Worm (Caenorhabditis elegans) whole organism, L4 larva: ENCODE measurements around the gene clec-142.

Experiments
- F10B5.3 ChIP-seq: sonication (generic microtip); optimal IDR thresholded peaks from 2 replicates; lab custom pipeline; 2016; ENCODE audit warnings: mild to moderate bottlenecking, missing genetic modification characterization, missing compliant biosample characterization
- F44E2.7 ChIP-seq: fragments of 200-800 bp; sonication (Bioruptor generic); IDR thresholded peaks from 2 replicates; pipeline ENCODE4 v2.1.2; 2022; ENCODE audit warnings: missing genetic modification characterization, missing compliant biosample characterization
- F49E8.2 ChIP-seq: sonication (generic microtip); optimal IDR thresholded peaks from 2 replicates; lab custom pipeline; 2016; ENCODE audit warnings: missing compliant biosample characterization, mild to moderate bottlenecking, missing genetic modification characterization, borderline replicate concordance
- R02D3.7 ChIP-seq: fragments of 150-350 bp; sonication (generic microtip); optimal IDR thresholded peaks from 3 replicates; lab custom pipeline; 2014; ENCODE audit warnings: missing biosample characterization, missing genetic modification characterization
- T20F7.1 ChIP-seq: fragments of 200-800 bp; sonication (Bioruptor generic); optimal IDR thresholded peaks from 2 replicates; lab custom pipeline; 2018; ENCODE audit warnings: mild to moderate bottlenecking, missing genetic modification characterization, missing compliant biosample characterization
- Y105C5A.15 ChIP-seq: fragments of 200-800 bp; sonication (Bioruptor generic); IDR thresholded peaks from 2 replicates; pipeline ENCODE4 v1.3.6; 2022; ENCODE audit warnings: missing genetic modification characterization, missing compliant biosample characterization
- Y48G9A.11 ChIP-seq: fragments of 200-800 bp; sonication (Bioruptor generic); IDR thresholded peaks from 2 replicates; pipeline ENCODE4 v1.3.6; 2022; ENCODE audit warnings: missing genetic modification reagents, missing genetic modification characterization, missing compliant biosample characterization
- ZK337.2 ChIP-seq: fragments of 200-800 bp; sonication (Bioruptor generic); IDR thresholded peaks from 2 replicates; pipeline ENCODE4 v1.3.6; 2022; ENCODE audit warnings: missing genetic modification reagents, missing genetic modification characterization, missing compliant biosample characterization
- ZK546.5 ChIP-seq, 2 experiments: sonication (generic microtip); optimal IDR thresholded peaks; 2 replicates each; lab custom pipeline; 2017; ENCODE audit warnings: missing biosample characterization in 2 of 2, missing genetic modification characterization in 2 of 2
- aha-1 ChIP-seq: fragments of 150-350 bp; peaks from one replicate; lab custom pipeline; 2014; ENCODE audit warnings: missing biosample characterization, missing genetic modification characterization
- aly-2 ChIP-seq: sonication (generic microtip); optimal IDR thresholded peaks from 2 replicates; lab custom pipeline; 2018; ENCODE audit warnings: missing biosample characterization, missing genetic modification characterization
- ceh-20 ChIP-seq: fragments of 200-800 bp; sonication (Bioruptor generic); IDR thresholded peaks from 2 replicates; pipeline ENCODE4 v1.3.6; 2022; ENCODE audit warnings: missing genetic modification reagents, missing genetic modification characterization, missing compliant biosample characterization
- ceh-62 ChIP-seq: sonication (generic microtip); optimal IDR thresholded peaks from 2 replicates; lab custom pipeline; 2017; ENCODE audit warnings: missing biosample characterization, missing genetic modification characterization
- cey-2 ChIP-seq: sonication (generic microtip); optimal IDR thresholded peaks from 3 replicates; lab custom pipeline; 2017; ENCODE audit warnings: missing genetic modification characterization, mild to moderate bottlenecking, missing compliant biosample characterization, antibody characterized with exemption, borderline replicate concordance; ENCODE audit not compliant: insufficient read depth
- ctbp-1 ChIP-seq: fragments of 200-800 bp; sonication (Bioruptor generic); IDR thresholded peaks from 2 replicates; pipeline ENCODE4 v1.3.6; 2022; ENCODE audit warnings: missing genetic modification reagents, missing genetic modification characterization, missing compliant biosample characterization
- daf-12 ChIP-seq: fragments of 150-350 bp; optimal IDR thresholded peaks from 2 replicates; lab custom pipeline; 2014; ENCODE audit warnings: missing biosample characterization, missing genetic modification reagents, missing genetic modification characterization
- dmd-6 ChIP-seq: fragments of 200-800 bp; sonication (Bioruptor generic); IDR thresholded peaks from 2 replicates; pipeline ENCODE4 v1.3.6; 2022; ENCODE audit warnings: missing genetic modification reagents, missing genetic modification characterization, missing compliant biosample characterization
- dmd-8 ChIP-seq: fragments of 200-800 bp; sonication (Bioruptor generic); IDR thresholded peaks from 2 replicates; pipeline ENCODE4 v1.3.6; 2022; ENCODE audit warnings: missing genetic modification characterization, missing compliant biosample characterization
- dmd-9 ChIP-seq: fragments of 200-800 bp; sonication (Bioruptor generic); IDR thresholded peaks from 2 replicates; pipeline ENCODE4 v1.3.6; 2022; ENCODE audit warnings: missing genetic modification reagents, missing genetic modification characterization, missing compliant biosample characterization
- duxl-1 ChIP-seq: sonication (generic microtip); optimal IDR thresholded peaks from 2 replicates; lab custom pipeline; 2016; ENCODE audit warnings: mild to moderate bottlenecking, missing genetic modification characterization, moderate library complexity, missing compliant biosample characterization; ENCODE audit not compliant: poor library complexity
- egl-27 ChIP-seq: sonication (generic microtip); optimal IDR thresholded peaks from 3 replicates; lab custom pipeline; 2017; ENCODE audit warnings: missing biosample characterization, missing genetic modification reagents, missing genetic modification characterization
- egl-43 ChIP-seq: fragments of 200-800 bp; sonication (Bioruptor generic); IDR thresholded peaks from 2 replicates; pipeline ENCODE4 v1.3.6; 2022; ENCODE audit warnings: missing genetic modification reagents, missing genetic modification characterization, missing compliant biosample characterization
- hlh-11 ChIP-seq: fragments of 200-800 bp; sonication (Bioruptor generic); optimal IDR thresholded peaks from 2 replicates; lab custom pipeline; 2018; ENCODE audit warnings: mild to moderate bottlenecking, missing genetic modification characterization, missing compliant biosample characterization
- hlh-30 ChIP-seq: sonication (generic microtip); optimal IDR thresholded peaks from 2 replicates; lab custom pipeline; 2017; ENCODE audit warnings: antibody characterized with exemption, mild to moderate bottlenecking, missing genetic modification characterization, missing compliant biosample characterization; ENCODE audit not compliant: insufficient read depth
- hmg-1.1 ChIP-seq: fragments of 200-800 bp; sonication (Bioruptor generic); IDR thresholded peaks from 2 replicates; pipeline ENCODE4 v1.3.6; 2022; ENCODE audit warnings: missing genetic modification reagents, missing genetic modification characterization, missing compliant biosample characterization
- jun-1 ChIP-seq: fragments of 150-350 bp; optimal IDR thresholded peaks from 2 replicates; lab custom pipeline; 2014; ENCODE audit warnings: missing biosample characterization, missing genetic modification reagents, missing genetic modification characterization
- lim-7 ChIP-seq: fragments of 200-800 bp; sonication (Bioruptor generic); IDR thresholded peaks from 2 replicates; pipeline ENCODE4 v1.3.6; 2022; ENCODE audit warnings: missing genetic modification characterization, missing compliant biosample characterization
- lin-29 ChIP-seq: fragments of 200-800 bp; sonication (Bioruptor generic); IDR thresholded peaks from 2 replicates; pipeline ENCODE4 v1.3.6; 2022; ENCODE audit warnings: missing genetic modification reagents, missing genetic modification characterization, missing compliant biosample characterization
- lsy-2 ChIP-seq, 2 experiments: fragments of 150-350 bp in 1 of 2; sonication (generic microtip) in 1 of 2; optimal IDR thresholded peaks; 2 replicates each; lab custom pipeline; 2014 to 2017; ENCODE audit warnings: missing biosample characterization in 2 of 2, missing genetic modification characterization in 2 of 2
- madf-5 ChIP-seq, 2 experiments: fragments of 200-800 bp; sonication (Bioruptor generic); IDR thresholded peaks; 2 replicates each; pipeline ENCODE4 v1.3.6; 2022; ENCODE audit warnings: missing compliant biosample characterization in 2 of 2, missing genetic modification characterization in 2 of 2
- mdl-1 ChIP-seq, 2 experiments: fragments of 150-350 bp in 1 of 2; sonication (generic microtip) in 1 of 2; optimal IDR thresholded peaks; 2 replicates each; lab custom pipeline; 2014 to 2017; ENCODE audit warnings: missing biosample characterization in 2 of 2, missing genetic modification characterization in 2 of 2
- mep-1 ChIP-seq: fragments of 150-350 bp; sonication (generic microtip); optimal IDR thresholded peaks from 3 replicates; lab custom pipeline; 2014; ENCODE audit warnings: missing biosample characterization, missing genetic modification characterization
- mes-2 ChIP-seq: sonication (generic microtip); optimal IDR thresholded peaks from 2 replicates; lab custom pipeline; 2016; ENCODE audit warnings: missing genotype, mild to moderate bottlenecking, missing genetic modification characterization, missing compliant biosample characterization; ENCODE audit not compliant: poor library complexity, severe bottlenecking
- mxl-2 ChIP-seq: fragments of 200-800 bp; sonication (Bioruptor generic); conservative IDR thresholded peaks from 2 replicates; pipeline ENCODE4 v1.3.6; 2022; ENCODE audit warnings: missing genetic modification reagents, missing genetic modification characterization, missing compliant biosample characterization
- nhr-42 ChIP-seq: fragments of 200-800 bp; sonication (Bioruptor generic); IDR thresholded peaks from 2 replicates; pipeline ENCODE4 v1.3.6; 2022; ENCODE audit warnings: missing genetic modification characterization, missing compliant biosample characterization
- nhr-6 ChIP-seq: fragments of 150-350 bp; optimal IDR thresholded peaks from 2 replicates; lab custom pipeline; 2014; ENCODE audit warnings: missing biosample characterization, missing genetic modification characterization
- nhr-76 ChIP-seq: fragments of 150-350 bp; optimal IDR thresholded peaks from 2 replicates; lab custom pipeline; 2014; ENCODE audit warnings: missing biosample characterization, missing genetic modification characterization
- php-3 ChIP-seq: fragments of 200-800 bp; sonication (Bioruptor generic); IDR thresholded peaks from 2 replicates; pipeline ENCODE4 v1.3.6; 2022; ENCODE audit warnings: missing genetic modification reagents, missing genetic modification characterization, missing compliant biosample characterization
- pqm-1 ChIP-seq: sonication (generic microtip); optimal IDR thresholded peaks from 2 replicates; lab custom pipeline; 2017; ENCODE audit warnings: missing biosample characterization, missing genetic modification characterization
- rbr-2 ChIP-seq: sonication (generic microtip); optimal IDR thresholded peaks from 2 replicates; lab custom pipeline; 2016; ENCODE audit warnings: missing genotype, missing genetic modification characterization, missing compliant biosample characterization
- saeg-2 ChIP-seq: fragments of 200-800 bp; sonication (Bioruptor generic); IDR thresholded peaks from 2 replicates; pipeline ENCODE4 v1.3.6; 2022; ENCODE audit warnings: missing genetic modification reagents, missing genetic modification characterization, missing compliant biosample characterization
- sdz-12 ChIP-seq: fragments of 200-800 bp; sonication (Bioruptor generic); optimal IDR thresholded peaks from 2 replicates; lab custom pipeline; 2018; ENCODE audit warnings: mild to moderate bottlenecking, missing genetic modification characterization, missing compliant biosample characterization
- set-16 ChIP-seq: fragments of 200-800 bp; sonication (Bioruptor generic); IDR thresholded peaks from 2 replicates; pipeline ENCODE4 v1.3.6; 2022; ENCODE audit warnings: missing genetic modification reagents, missing genetic modification characterization, missing compliant biosample characterization
- spr-1 ChIP-seq: sonication (generic microtip); optimal IDR thresholded peaks from 2 replicates; lab custom pipeline; 2016; ENCODE audit warnings: mild to moderate bottlenecking, missing genetic modification characterization, missing compliant biosample characterization
- tra-1 ChIP-seq: fragments of 200-800 bp; sonication (Bioruptor generic); IDR thresholded peaks from 2 replicates; pipeline ENCODE4 v1.3.6; 2022; ENCODE audit warnings: missing genetic modification reagents, missing genetic modification characterization, missing compliant biosample characterization
- unc-130 ChIP-seq: sonication (generic microtip); optimal IDR thresholded peaks from 2 replicates; lab custom pipeline; 2016; ENCODE audit warnings: missing genetic modification reagents, missing genetic modification characterization, missing compliant biosample characterization
- unc-39 ChIP-seq: sonication (generic microtip); optimal IDR thresholded peaks from 2 replicates; lab custom pipeline; 2017; ENCODE audit warnings: missing biosample characterization, missing genetic modification characterization
- unc-62 ChIP-seq, 3 experiments: fragments of 150-350 bp in 1 of 3; sonication (generic microtip); optimal IDR thresholded peaks in 2 of 3; peaks in 1 of 3; 1 replicate in 1 of 3; 2 replicates in 2 of 3; lab custom pipeline; 2014 to 2017; ENCODE audit warnings: missing biosample characterization in 3 of 3, missing genetic modification characterization in 3 of 3, missing genetic modification reagents in 3 of 3, missing genotype in 1 of 3
- zfp-2 ChIP-seq: sonication (generic microtip); optimal IDR thresholded peaks from 2 replicates; lab custom pipeline; 2016; ENCODE audit warnings: mild to moderate bottlenecking, missing genetic modification characterization, missing compliant biosample characterization
- zfp-3 ChIP-seq: fragments of 200-800 bp; sonication (Bioruptor generic); conservative IDR thresholded peaks from 2 replicates; pipeline ENCODE4 v1.3.6; 2022; ENCODE audit warnings: missing genetic modification reagents, missing genetic modification characterization, missing compliant biosample characterization

clec-142 gene

ce11 chrII:8328820-8329339 is 50.4 kb downstream of the clec-142 start, which contains the start of gene hel-1 (continued):
- no peak for TF ChIP-seq egl-27 (tag; lab: Kevin White, UChicago)
- TF ChIP-seq dmd-8 (GFP tag; lab: Robert Waterston, UW): no peak
- no peak for TF ChIP-seq zfp-3
- peak; percentile 64 for TF ChIP-seq hlh-30
- peak; percentile 60 for TF ChIP-seq unc-130 (GFP tag; lab: Kevin White, UChicago)
- no peak for TF ChIP-seq spr-1 (tag; lab: Kevin White, UChicago)
- TF ChIP-seq ctbp-1 (GFP tag; lab: Robert Waterston, UW): 0 out of 2 replicates have a peak, but pooled peaks have one; percentile 39
- peak; percentile 63 for TF ChIP-seq T20F7.1
- no peak for TF ChIP-seq F49E8.2
- peak; percentile 87 for TF ChIP-seq mes-2 (tag; lab: Kevin White, UChicago)
- TF ChIP-seq ceh-62 (tag; lab: Kevin White, UChicago): no peak
- no peak for TF ChIP-seq set-16 (GFP tag; lab: Robert Waterston, UW)
- TF ChIP-seq aly-2 (tag; lab: Kevin White, UChicago): no peak
- TF ChIP-seq R02D3.7 (tag; lab: Kevin White, UChicago): no peak
- TF ChIP-seq pqm-1: no peak
- no peak for TF ChIP-seq cey-2
- no peak for TF ChIP-seq jun-1 (tag; lab: Kevin White, UChicago)
- TF ChIP-seq egl-43 (GFP tag; lab: Robert Waterston, UW): peak; percentile 39; the same call in 1 of the 2 replicates
- no peak for TF ChIP-seq nhr-76 (tag; lab: Kevin White, UChicago)
- TF ChIP-seq daf-12: no peak
- no peak for TF ChIP-seq sdz-12 (GFP tag; lab: Kevin White, UChicago)
- TF ChIP-seq nhr-42 (GFP tag; lab: Robert Waterston, UW): no peak
- no peak for TF ChIP-seq Y105C5A.15 (GFP tag; lab: Robert Waterston, UW)
- TF ChIP-seq tra-1 (GFP tag; lab: Robert Waterston, UW): no peak
- no peak for TF ChIP-seq saeg-2 (GFP tag; lab: Robert Waterston, UW)
- TF ChIP-seq hlh-11 (tag; lab: Kevin White, UChicago): peak; percentile 82
- no peak for TF ChIP-seq Y48G9A.11 (GFP tag; lab: Robert Waterston, UW)
- TF ChIP-seq hmg-1.1: peak; percentile 69
- TF ChIP-seq unc-39 (tag; lab: Kevin White, UChicago): no peak
- TF ChIP-seq lin-29: no peak
- TF ChIP-seq dmd-6 (GFP tag; lab: Robert Waterston, UW): peak; percentile 41; the same call in 1 of the 2 replicates
- TF ChIP-seq duxl-1: no peak
- TF ChIP-seq F10B5.3 (tag; lab: Kevin White, UChicago): no peak
- peak; percentile 42 to 88 for TF ChIP-seq lsy-2 (tag; optimal IDR thresholded peaks at IDR 0.05; lab: Kevin White, UChicago)
- TF ChIP-seq mdl-1 (tag; optimal IDR thresholded peaks at IDR 0.05; lab: Kevin White, UChicago): peak in 1 of 2 experiments; percentile 65
- TF ChIP-seq aha-1 (tag; lab: Kevin White, UChicago): peak; percentile 98
- TF ChIP-seq php-3 (GFP tag; lab: Robert Waterston, UW): no peak
- TF ChIP-seq mep-1 (tag; lab: Kevin White, UChicago): no peak
- peak; percentile 2 for TF ChIP-seq zfp-2 (tag; lab: Kevin White, UChicago)
- no peak for TF ChIP-seq madf-5 (GFP tag; IDR thresholded peaks at IDR 0.05; lab: Robert Waterston, UW)
- TF ChIP-seq ZK337.2 (GFP tag; lab: Robert Waterston, UW): no peak
- no peak; the same call in 1 of the 2 replicates for TF ChIP-seq dmd-9 (GFP tag; lab: Robert Waterston, UW)
- peak; percentile 63 for TF ChIP-seq rbr-2 (tag; lab: Kevin White, UChicago)
- TF ChIP-seq nhr-6 (tag; lab: Kevin White, UChicago): peak; percentile 80
- TF ChIP-seq mxl-2 (GFP tag; lab: Robert Waterston, UW): no peak
- no peak for TF ChIP-seq ZK546.5 (tag; optimal IDR thresholded peaks at IDR 0.05; lab: Kevin White, UChicago)
- TF ChIP-seq ceh-20 (GFP tag; lab: Robert Waterston, UW): peak; percentile 50; the same call in 1 of the 2 replicates
- peak in 1 of 2 experiments; percentile 88 for TF ChIP-seq unc-62 (GFP tag; optimal IDR thresholded peaks at IDR 0.05 in 1 of 2; lab: Kevin White, UChicago)
- TF ChIP-seq unc-62 (tag; optimal IDR thresholded peaks at IDR 0.05; lab: Kevin White, UChicago): no peak
- TF ChIP-seq F44E2.7: no peak
- no peak for TF ChIP-seq lim-7 (GFP tag; lab: Robert Waterston, UW)
